Worm (Caenorhabditis elegans) whole organism, young adult: ENCODE results near the gene F23H11.5.

Experiments
- B0336.3 ChIP-seq: fragments of 200-800 bp; sonication (Bioruptor generic); IDR thresholded peaks from 2 replicates; pipeline ENCODE4 v1.3.6; 2022; ENCODE audit warnings: missing genetic modification characterization, missing compliant biosample characterization
- D2030.7 ChIP-seq: fragments of 200-800 bp; sonication (Bioruptor generic); IDR thresholded peaks from 2 replicates; pipeline ENCODE4 v1.3.6; 2022; ENCODE audit warnings: missing genetic modification reagents, missing genetic modification characterization, missing compliant biosample characterization
- F55B11.4 ChIP-seq: sonication (generic microtip); optimal IDR thresholded peaks from 2 replicates; lab custom pipeline; 2016; ENCODE audit warnings: missing compliant biosample characterization, missing genetic modification characterization, borderline replicate concordance; ENCODE audit not compliant: insufficient read depth
- F57C9.4 ChIP-seq: sonication (generic microtip); optimal IDR thresholded peaks from 2 replicates; lab custom pipeline; 2017; ENCODE audit warnings: mild to moderate bottlenecking, missing genetic modification characterization, missing compliant biosample characterization
- Y56A3A.18 ChIP-seq: fragments of 200-800 bp; sonication (Bioruptor generic); IDR thresholded peaks from 2 replicates; pipeline ENCODE4 v1.3.6; 2022; ENCODE audit warnings: missing genetic modification reagents, missing genetic modification characterization, missing compliant biosample characterization
- Y67H2A.10 ChIP-seq: fragments of 200-800 bp; sonication (Bioruptor generic); conservative IDR thresholded peaks from 2 replicates; pipeline ENCODE4 v1.3.6; 2022; ENCODE audit warnings: missing genetic modification reagents, missing genetic modification characterization, missing compliant biosample characterization
- ama-1 ChIP-seq, 3 experiments: fragments of 150-350 bp in 1 of 3; sonication (generic microtip) in 2 of 3; optimal IDR thresholded peaks; 2 replicates each; lab custom pipeline; 2014 to 2018; ENCODE audit warnings: missing biosample characterization in 2 of 3, missing genetic modification characterization in 2 of 3, missing genetic modification reagents in 2 of 3
- aptf-3 ChIP-seq: fragments of 200-800 bp; sonication (Bioruptor generic); IDR thresholded peaks from 2 replicates; pipeline ENCODE4 v1.3.6; 2022; ENCODE audit warnings: missing genetic modification characterization, missing compliant biosample characterization
- attf-5 ChIP-seq: fragments of 200-800 bp; sonication (Bioruptor generic); optimal IDR thresholded peaks from 2 replicates; lab custom pipeline; 2018; ENCODE audit warnings: mild to moderate bottlenecking, missing genetic modification characterization, missing compliant biosample characterization
- bed-1 ChIP-seq: fragments of 200-800 bp; sonication (Bioruptor generic); IDR thresholded peaks from 2 replicates; pipeline ENCODE4 v1.3.6; 2022; ENCODE audit warnings: missing genetic modification reagents, missing genetic modification characterization, missing compliant biosample characterization
- ccch-3 ChIP-seq: fragments of 200-800 bp; sonication (Bioruptor generic); optimal IDR thresholded peaks from 2 replicates; lab custom pipeline; 2018; ENCODE audit warnings: mild to moderate bottlenecking, missing genetic modification characterization, missing compliant biosample characterization
- cebp-1 ChIP-seq, 2 experiments: fragments of 200-800 bp in 1 of 2; sonication (Bioruptor generic) in 1 of 2; sonication (generic microtip) in 1 of 2; IDR thresholded peaks in 1 of 2; optimal IDR thresholded peaks in 1 of 2; 2 replicates each; pipeline versions ENCODE4 v1.3.6 to Lab custom; 2017 to 2022; ENCODE audit warnings: missing compliant biosample characterization in 2 of 2, missing genetic modification characterization in 2 of 2, mild to moderate bottlenecking in 1 of 2, missing genetic modification reagents in 1 of 2, moderate library complexity in 1 of 2
- ceh-40 ChIP-seq: fragments of 200-800 bp; sonication (Bioruptor generic); IDR thresholded peaks from 2 replicates; pipeline ENCODE4 v1.3.6; 2022; ENCODE audit warnings: missing genetic modification characterization, missing compliant biosample characterization
- egl-44 ChIP-seq: fragments of 200-800 bp; sonication (Bioruptor generic); IDR thresholded peaks from 2 replicates; pipeline ENCODE4 v1.3.6; 2022; ENCODE audit warnings: missing genetic modification reagents, missing genetic modification characterization, missing compliant biosample characterization
- gei-17 ChIP-seq: fragments of 200-800 bp; sonication (Bioruptor generic); optimal IDR thresholded peaks from 2 replicates; lab custom pipeline; 2018; ENCODE audit warnings: mild to moderate bottlenecking, missing genetic modification characterization, missing compliant biosample characterization
- him-1 ChIP-seq: sonication (generic microtip); optimal IDR thresholded peaks from 2 replicates; lab custom pipeline; 2016; ENCODE audit warnings: missing genotype, missing genetic modification reagents, missing genetic modification characterization, missing compliant biosample characterization
- hmg-20 ChIP-seq: fragments of 200-800 bp; sonication (Bioruptor generic); IDR thresholded peaks from 2 replicates; pipeline ENCODE4 v1.3.6; 2022; ENCODE audit warnings: missing genetic modification reagents, missing genetic modification characterization, missing compliant biosample characterization
- hsf-1 ChIP-seq: fragments of 200-800 bp; sonication (Bioruptor generic); IDR thresholded peaks from 2 replicates; pipeline ENCODE4 v1.3.6; 2022; ENCODE audit warnings: missing genetic modification reagents, missing genetic modification characterization, missing compliant biosample characterization
- lag-1 ChIP-seq: fragments of 200-800 bp; sonication (Bioruptor generic); IDR thresholded peaks from 2 replicates; pipeline ENCODE4 v1.3.6; 2022; ENCODE audit warnings: missing genetic modification reagents, missing genetic modification characterization, missing compliant biosample characterization
- let-607 ChIP-seq, 2 experiments: fragments of 200-800 bp in 1 of 2; sonication (Bioruptor generic) in 1 of 2; sonication (generic microtip) in 1 of 2; optimal IDR thresholded peaks; 2 replicates each; lab custom pipeline; 2016 to 2018; ENCODE audit warnings: mild to moderate bottlenecking in 2 of 2, missing compliant biosample characterization in 2 of 2, missing genetic modification characterization in 2 of 2, moderate library complexity in 2 of 2, missing genotype in 1 of 2
- lin-35 ChIP-seq, 3 experiments: fragments of 150-350 bp in 2 of 3; sonication (generic microtip) in 1 of 3; optimal IDR thresholded peaks; 2 replicates each; lab custom pipeline; 2014 to 2018; ENCODE audit warnings: missing biosample characterization in 3 of 3, missing genetic modification characterization in 3 of 3, missing genetic modification reagents in 3 of 3
- lsy-27 ChIP-seq: sonication (generic microtip); optimal IDR thresholded peaks from 2 replicates; lab custom pipeline; 2017; ENCODE audit warnings: missing genetic modification characterization, mild to moderate bottlenecking, missing compliant biosample characterization, antibody characterized with exemption, missing genotype, borderline replicate concordance; ENCODE audit not compliant: insufficient read depth
- madf-6 ChIP-seq: fragments of 200-800 bp; sonication (Bioruptor generic); IDR thresholded peaks from 2 replicates; pipeline ENCODE4 v1.3.6; 2022; ENCODE audit warnings: missing genetic modification reagents, missing genetic modification characterization, missing compliant biosample characterization
- madf-8 ChIP-seq: fragments of 200-800 bp; sonication (Bioruptor generic); conservative IDR thresholded peaks from 2 replicates; pipeline ENCODE4 v1.3.6; 2022; ENCODE audit warnings: missing genetic modification reagents, missing genetic modification characterization, missing compliant biosample characterization
- nfyb-1 ChIP-seq: fragments of 200-800 bp; sonication (Bioruptor generic); IDR thresholded peaks from 2 replicates; pipeline ENCODE4 v1.3.6; 2022; ENCODE audit warnings: missing genetic modification reagents, missing genetic modification characterization, missing compliant biosample characterization
- nhr-80 ChIP-seq: sonication (generic microtip); optimal IDR thresholded peaks from 2 replicates; lab custom pipeline; 2016; ENCODE audit warnings: missing genetic modification characterization, missing compliant biosample characterization
- rcor-1 ChIP-seq: fragments of 200-800 bp; sonication (Bioruptor generic); IDR thresholded peaks from 2 replicates; pipeline ENCODE4 v1.3.6; 2022; ENCODE audit warnings: missing genetic modification reagents, missing genetic modification characterization, missing compliant biosample characterization
- repo-1 ChIP-seq: sonication (generic microtip); optimal IDR thresholded peaks from 2 replicates; lab custom pipeline; 2017; ENCODE audit warnings: mild to moderate bottlenecking, missing genetic modification characterization, missing compliant biosample characterization
- rpc-1 ChIP-seq, 2 experiments: fragments of 150-350 bp in 1 of 2; sonication (generic microtip) in 1 of 2; optimal IDR thresholded peaks; 2 replicates each; lab custom pipeline; 2014 to 2018; ENCODE audit warnings: missing biosample characterization in 1 of 2, missing genetic modification characterization in 1 of 2, missing genetic modification reagents in 1 of 2, missing genotype in 1 of 2
- snpc-1.1 ChIP-seq: sonication (generic microtip); optimal IDR thresholded peaks from 2 replicates; lab custom pipeline; 2017; ENCODE audit warnings: missing genetic modification characterization, mild to moderate bottlenecking, missing compliant biosample characterization, antibody characterized with exemption, moderate library complexity, missing genotype, missing genetic modification reagents; ENCODE audit not compliant: insufficient read depth
- snpc-4 ChIP-seq, 5 experiments: fragments of 150-350 bp in 1 of 5; sonication (generic microtip) in 4 of 5; optimal IDR thresholded peaks; 2 replicates each; lab custom pipeline; 2014 to 2018; ENCODE audit warnings: missing genetic modification characterization in 5 of 5, missing biosample characterization in 3 of 5, antibody characterized with exemption in 2 of 5, mild to moderate bottlenecking in 2 of 5, missing compliant biosample characterization in 2 of 5, missing genotype in 2 of 5, moderate library complexity in 2 of 5, missing genetic modification reagents in 1 of 5
- unc-62 ChIP-seq: fragments of 150-350 bp; optimal IDR thresholded peaks from 2 replicates; lab custom pipeline; 2014; ENCODE audit warnings: missing biosample characterization, missing genetic modification reagents, missing genetic modification characterization
- ztf-28 ChIP-seq: fragments of 200-800 bp; sonication (Bioruptor generic); IDR thresholded peaks from 2 replicates; pipeline ENCODE4 v1.3.6; 2022; ENCODE audit warnings: missing genetic modification reagents, missing genetic modification characterization, missing compliant biosample characterization
- ztf-3 ChIP-seq: fragments of 200-800 bp; sonication (Bioruptor generic); optimal IDR thresholded peaks from 2 replicates; lab custom pipeline; 2018; ENCODE audit warnings: mild to moderate bottlenecking, missing genetic modification characterization, missing compliant biosample characterization
- ztf-6 ChIP-seq: fragments of 200-800 bp; sonication (Bioruptor generic); IDR thresholded peaks from 2 replicates; pipeline ENCODE4 v1.3.6; 2022; ENCODE audit warnings: missing genetic modification reagents, missing genetic modification characterization, missing compliant biosample characterization

Gene F23H11.5

ce11 chrIII:946250-946725 is 35.9 kb upstream of the F23H11.5 start, which contains the start of gene fbxa-60:
Gene fbxa-60 (minus strand): TSS chrIII:946300.
- TF ChIP-seq egl-44 (no peak), D2030.7 (GFP tag; lab: Robert Waterston, UW) (no peak), bed-1 (GFP tag; lab: Robert Waterston, UW) (no peak), Y56A3A.18 (GFP tag; lab: Robert Waterston, UW) (no peak), lag-1 (GFP tag; lab: Robert Waterston, UW) (no peak), B0336.3 (GFP tag; lab: Robert Waterston, UW) (no peak), aptf-3 (no peak), ccch-3 (GFP tag; lab: Kevin White, UChicago) (no peak), ceh-40 (no peak), lsy-27 (tag; lab: Kevin White, UChicago) (no peak), ama-1 (optimal IDR thresholded peaks at IDR 0.05; lab: Kevin White, UChicago) (no peak), ama-1 (GFP tag; optimal IDR thresholded peaks at IDR 0.05; lab: Kevin White, UChicago) (no peak), madf-6 (GFP tag; lab: Robert Waterston, UW) (no peak), him-1 (tag; lab: Kevin White, UChicago) (no peak), nfyb-1 (no peak), rcor-1 (GFP tag; lab: Robert Waterston, UW) (no peak), gei-17 (GFP tag; lab: Kevin White, UChicago) (no peak), nhr-80 (tag; lab: Kevin White, UChicago) (peak; percentile 79), hmg-20 (GFP tag; lab: Robert Waterston, UW) (no peak), unc-62 (peak; percentile 60), hsf-1 (GFP tag; lab: Robert Waterston, UW) (no peak), ztf-28 (no peak), ztf-3 (no peak), ztf-6 (GFP tag; lab: Robert Waterston, UW) (no peak), lin-35 (GFP tag; optimal IDR thresholded peaks at IDR 0.05; lab: Kevin White, UChicago) (no peak), cebp-1 (GFP tag; IDR thresholded peaks at IDR 0.05; lab: Robert Waterston, UW) (peak; percentile 88), cebp-1 (tag; optimal IDR thresholded peaks at IDR 0.05; lab: Kevin White, UChicago) (peak; percentile 78), snpc-4 (GFP tag; optimal IDR thresholded peaks at IDR 0.05; lab: Kevin White, UChicago) (no peak), snpc-4 (tag; optimal IDR thresholded peaks at IDR 0.05; lab: Kevin White, UChicago) (no peak), F55B11.4 (tag; lab: Kevin White, UChicago) (no peak), rpc-1 (optimal IDR thresholded peaks at IDR 0.05; lab: Kevin White, UChicago) (no peak), rpc-1 (tag; optimal IDR thresholded peaks at IDR 0.05; lab: Kevin White, UChicago) (no peak), Y67H2A.10 (GFP tag; lab: Robert Waterston, UW) (no peak), madf-8 (no peak), attf-5 (GFP tag; lab: Kevin White, UChicago) (peak; percentile 27)

ce11 chrIII:943426-943927 is 33.1 kb upstream of the F23H11.5 start, which contains the start of gene fbxa-59:
Gene fbxa-59 (minus strand): TSS chrIII:943476.
- TF ChIP-seq repo-1 (tag; lab: Kevin White, UChicago): no peak
- no peak for TF ChIP-seq snpc-1.1 (tag; lab: Kevin White, UChicago)
- TF ChIP-seq ccch-3 (GFP tag; lab: Kevin White, UChicago): no peak
- peak; percentile 65; the same call in 1 of the 2 replicates for TF ChIP-seq cebp-1 (GFP tag; IDR thresholded peaks at IDR 0.05; lab: Robert Waterston, UW)
- TF ChIP-seq cebp-1 (tag; optimal IDR thresholded peaks at IDR 0.05; lab: Kevin White, UChicago): peak; percentile 56
- TF ChIP-seq F57C9.4 (tag; lab: Kevin White, UChicago): no peak
- TF ChIP-seq nhr-80 (tag; lab: Kevin White, UChicago): peak; percentile 55
- peak in 1 of 2 experiments; percentile 2 for TF ChIP-seq let-607 (tag; optimal IDR thresholded peaks at IDR 0.05; lab: Kevin White, UChicago)
- TF ChIP-seq madf-8: no peak
- peak; percentile 67 for TF ChIP-seq unc-62
- TF ChIP-seq, all 124 proteins: peak for 4
